Fruit fly (Drosophila melanogaster) whole organism, embryonic: ENCODE measurements around the gene OtopLb.

ENCODE experiments used
- CG3838 ChIP-seq: fragments of 200-800 bp; sonication (Bioruptor generic); optimal IDR thresholded peaks from 3 replicates; lab custom pipeline; 2016; ENCODE audit warnings: missing biosample characterization, missing genetic modification characterization
- inv ChIP-seq: fragments of 200-800 bp; sonication (Bioruptor generic); IDR thresholded peaks from 2 replicates; pipeline ENCODE4 v1.3.6; 2022; ENCODE audit warnings: missing biosample characterization, missing genetic modification characterization; ENCODE audit not compliant: partially characterized antibody

dm6 chr2L:3246030-3246429 is 34.3 kb downstream of the OtopLb start:
- TF ChIP-seq CG3838 (no peak), inv (GFP tag; lab: Robert Waterston, UW) (no peak)
